Fruit fly (Drosophila melanogaster) whole organism, embryonic: ENCODE measurements around the gene CG5846.
A peak's percentile ranks its signal among the peaks of the same experiment; 100 is the strongest.

ENCODE experiments used
- Ada2b ChIP-seq: fragments of 200-800 bp; sonication (Bioruptor generic); IDR thresholded peaks from 2 replicates; pipeline ENCODE4 v1.3.6; 2022; ENCODE audit warnings: missing biosample characterization, missing genetic modification characterization
- CG1529 ChIP-seq: fragments of 200-800 bp; sonication (Bioruptor generic); optimal IDR thresholded peaks from 3 replicates; lab custom pipeline; 2018; ENCODE audit warnings: missing biosample characterization, missing genetic modification characterization
- CG15696 ChIP-seq: fragments of 200-800 bp; sonication (Bioruptor generic); optimal IDR thresholded peaks from 2 replicates; lab custom pipeline; 2019; ENCODE audit warnings: missing biosample characterization, mild to moderate bottlenecking, missing genetic modification characterization, moderate library complexity
- CG16815 ChIP-seq: fragments of 200-800 bp; sonication (Bioruptor generic); optimal IDR thresholded peaks from 3 replicates; lab custom pipeline; 2017; ENCODE audit warnings: missing biosample characterization, mild to moderate bottlenecking, missing genetic modification characterization
- CG17385 ChIP-seq: fragments of 200-800 bp; sonication (Bioruptor generic); optimal IDR thresholded peaks from 3 replicates; lab custom pipeline; 2018; ENCODE audit warnings: missing biosample characterization, mild to moderate bottlenecking, missing genetic modification characterization
- CG18619 ChIP-seq: fragments of 200-800 bp; sonication (Bioruptor generic); optimal IDR thresholded peaks from 3 replicates; lab custom pipeline; 2017; ENCODE audit warnings: missing biosample characterization, mild to moderate bottlenecking, missing genetic modification characterization
- CG2129 ChIP-seq: fragments of 200-800 bp; sonication (Bioruptor generic); IDR thresholded peaks from 2 replicates; pipeline ENCODE4 v1.3.6; 2022; ENCODE audit warnings: missing biosample characterization, missing genetic modification characterization; ENCODE audit not compliant: partially characterized antibody
- CG2712 ChIP-seq: fragments of 200-800 bp; optimal IDR thresholded peaks from 3 replicates; lab custom pipeline; 2019; ENCODE audit warnings: missing biosample characterization, mild to moderate bottlenecking, missing genetic modification characterization, moderate library complexity
- CG3065 ChIP-seq: fragments of 200-800 bp; sonication (Bioruptor generic); optimal IDR thresholded peaks from 2 replicates; lab custom pipeline; 2016; ENCODE audit warnings: missing biosample characterization, missing genetic modification characterization
- CG31388 ChIP-seq: fragments of 200-800 bp; sonication (Bioruptor generic); optimal IDR thresholded peaks from 2 replicates; lab custom pipeline; 2016; ENCODE audit warnings: missing biosample characterization, missing genetic modification characterization
- CG3163 ChIP-seq: fragments of 200-800 bp; sonication (Bioruptor generic); optimal IDR thresholded peaks from 3 replicates; lab custom pipeline; 2016; ENCODE audit warnings: missing biosample characterization, missing genetic modification characterization
- CG34224 ChIP-seq: fragments of 200-800 bp; sonication (Bioruptor generic); IDR thresholded peaks from 3 replicates; pipeline ENCODE4 v1.3.6; 2022; ENCODE audit warnings: missing biosample characterization, missing genetic modification characterization; ENCODE audit not compliant: partially characterized antibody
- CG4820 ChIP-seq: fragments of 200-800 bp; sonication (Bioruptor generic); optimal IDR thresholded peaks from 3 replicates; lab custom pipeline; 2016; ENCODE audit warnings: missing biosample characterization, missing genetic modification characterization
- CG6272 ChIP-seq: fragments of 200-800 bp; sonication (Bioruptor generic); IDR thresholded peaks from 2 replicates; pipeline ENCODE4 v1.3.6; 2022; ENCODE audit warnings: missing biosample characterization, missing genetic modification characterization
- CG7271 ChIP-seq: fragments of 200-800 bp; sonication (Bioruptor generic); optimal IDR thresholded peaks from 2 replicates; lab custom pipeline; 2018; ENCODE audit warnings: missing biosample characterization, mild to moderate bottlenecking, missing genetic modification characterization, moderate library complexity
- CG9797 ChIP-seq: fragments of 200-800 bp; sonication (Bioruptor generic); optimal IDR thresholded peaks from 3 replicates; lab custom pipeline; 2018; ENCODE audit warnings: missing biosample characterization, mild to moderate bottlenecking, missing genetic modification characterization
- CkIIα-i1 ChIP-seq: fragments of 200-800 bp; sonication (Bioruptor generic); IDR thresholded peaks from 2 replicates; pipeline ENCODE4 v1.3.6; 2022; ENCODE audit warnings: missing biosample characterization, missing genetic modification characterization
- Deaf1 ChIP-seq: fragments of 200-800 bp; optimal IDR thresholded peaks from 3 replicates; lab custom pipeline; 2019; ENCODE audit warnings: missing biosample characterization, mild to moderate bottlenecking, missing genetic modification characterization, moderate library complexity
- E2f2 ChIP-seq: fragments of 200-800 bp; sonication (Bioruptor generic); IDR thresholded peaks from 2 replicates; pipeline ENCODE4 v1.3.6; 2022; ENCODE audit warnings: missing biosample characterization, missing genetic modification characterization
- H15 ChIP-seq: fragments of 200-800 bp; sonication (Bioruptor generic); IDR thresholded peaks from 3 replicates; pipeline ENCODE4 v1.3.6; 2022; ENCODE audit warnings: missing biosample characterization, missing genetic modification characterization
- Hr39 ChIP-seq: fragments of >200 bp; optimal IDR thresholded peaks from 2 replicates; lab custom pipeline; 2017
- Kr ChIP-seq: fragments of 200-800 bp; sonication (Bioruptor generic); optimal IDR thresholded peaks from 2 replicates; lab custom pipeline; 2017; ENCODE audit warnings: missing biosample characterization, mild to moderate bottlenecking, missing genetic modification characterization
- Mrtf ChIP-seq: fragments of 200-800 bp; sonication (Bioruptor generic); IDR thresholded peaks from 3 replicates; pipeline ENCODE4 v1.3.6; 2022; ENCODE audit warnings: missing biosample characterization, missing genetic modification characterization
- Oaz ChIP-seq: fragments of 200-800 bp; sonication (Bioruptor generic); IDR thresholded peaks from 2 replicates; pipeline ENCODE4 v1.3.6; 2022; ENCODE audit warnings: missing biosample characterization, missing genetic modification characterization
- Oli ChIP-seq: fragments of 200-800 bp; sonication (Bioruptor generic); optimal IDR thresholded peaks from 2 replicates; lab custom pipeline; 2018; ENCODE audit warnings: missing biosample characterization, mild to moderate bottlenecking, missing genetic modification characterization, moderate library complexity
- Pdp1 ChIP-seq, 2 experiments: fragments of 200-800 bp; sonication (Bioruptor generic); optimal IDR thresholded peaks; 3 replicates each; lab custom pipeline; 2016; ENCODE audit warnings: missing biosample characterization in 2 of 2, missing genetic modification characterization in 2 of 2, mild to moderate bottlenecking in 1 of 2, moderate library complexity in 1 of 2
- Poxn ChIP-seq: fragments of 200-800 bp; sonication (Bioruptor generic); IDR thresholded peaks from 2 replicates; pipeline ENCODE4 v1.3.6; 2022; ENCODE audit warnings: missing biosample characterization, missing genetic modification characterization
- Ravus ChIP-seq: fragments of 200-800 bp; sonication (Bioruptor generic); IDR thresholded peaks from 2 replicates; pipeline ENCODE4 v1.3.6; 2022; ENCODE audit warnings: missing biosample characterization, missing genetic modification characterization
- Six4 ChIP-seq: fragments of 200-800 bp; sonication (Bioruptor generic); optimal IDR thresholded peaks from 2 replicates; lab custom pipeline; 2016; ENCODE audit warnings: missing biosample characterization, missing genetic modification characterization
- Spps ChIP-seq: fragments of 200-800 bp; sonication (Bioruptor generic); optimal IDR thresholded peaks from 2 replicates; lab custom pipeline; 2018; ENCODE audit warnings: missing biosample characterization, mild to moderate bottlenecking, missing genetic modification characterization
- Taf1 ChIP-seq: fragments of 200-800 bp; sonication (Bioruptor generic); IDR thresholded peaks from 2 replicates; pipeline ENCODE4 v1.3.6; 2022; ENCODE audit warnings: missing biosample characterization, missing genetic modification characterization
- Trl ChIP-seq, 3 experiments: fragments of >200 bp in 2 of 3; fragments of 200-800 bp in 1 of 3; sonication (Bioruptor generic) in 1 of 3; optimal IDR thresholded peaks; 2 replicates in 1 of 3; 3 replicates in 2 of 3; lab custom pipeline; 2016 to 2017; ENCODE audit warnings: missing biosample characterization in 1 of 3, missing genetic modification characterization in 1 of 3
- ac ChIP-seq: fragments of 200-800 bp; sonication (Bioruptor generic); optimal IDR thresholded peaks from 3 replicates; lab custom pipeline; 2017; ENCODE audit warnings: missing biosample characterization, mild to moderate bottlenecking, missing genetic modification characterization
- bbx ChIP-seq: fragments of 200-800 bp; sonication (Bioruptor generic); IDR thresholded peaks from 2 replicates; pipeline ENCODE4 v1.3.6; 2022; ENCODE audit warnings: missing biosample characterization, missing genetic modification characterization; ENCODE audit not compliant: partially characterized antibody
- cad ChIP-seq: fragments of >200 bp; optimal IDR thresholded peaks from 2 replicates; lab custom pipeline; 2017; ENCODE audit warnings: missing biosample characterization, missing genetic modification characterization
- cg ChIP-seq: fragments of 200-800 bp; sonication (Bioruptor generic); optimal IDR thresholded peaks from 3 replicates; lab custom pipeline; 2019; ENCODE audit warnings: missing biosample characterization, mild to moderate bottlenecking, missing genetic modification characterization, moderate library complexity
- crc ChIP-seq: fragments of 200-800 bp; sonication (Bioruptor generic); optimal IDR thresholded peaks from 2 replicates; lab custom pipeline; 2016; ENCODE audit warnings: missing biosample characterization, missing genetic modification characterization
- disco-r ChIP-seq: fragments of 200-800 bp; sonication (Bioruptor generic); optimal IDR thresholded peaks from 2 replicates; lab custom pipeline; 2016; ENCODE audit warnings: missing biosample characterization, missing genetic modification characterization
- eyg ChIP-seq: fragments of 200-800 bp; sonication (Bioruptor generic); optimal IDR thresholded peaks from 3 replicates; lab custom pipeline; 2016; ENCODE audit warnings: missing biosample characterization, missing genetic modification characterization
- gcm ChIP-seq: fragments of 200-800 bp; sonication (Bioruptor generic); optimal IDR thresholded peaks from 2 replicates; lab custom pipeline; 2019; ENCODE audit warnings: missing biosample characterization, mild to moderate bottlenecking, missing genetic modification characterization, moderate library complexity
- gsb-n ChIP-seq: fragments of 200-800 bp; sonication (Bioruptor generic); optimal IDR thresholded peaks from 3 replicates; lab custom pipeline; 2018; ENCODE audit warnings: missing biosample characterization, mild to moderate bottlenecking, missing genetic modification characterization
- hth ChIP-seq: fragments of >200 bp; optimal IDR thresholded peaks from 2 replicates; lab custom pipeline; 2017; ENCODE audit warnings: inconsistent platforms
- kay ChIP-seq: fragments of 200-800 bp; sonication (Bioruptor generic); optimal IDR thresholded peaks from 2 replicates; lab custom pipeline; 2016; ENCODE audit warnings: missing biosample characterization, missing genetic modification characterization
- lola ChIP-seq, 3 experiments: fragments of >200 bp in 2 of 3; fragments of 200-800 bp in 1 of 3; sonication (Bioruptor generic) in 1 of 3; optimal IDR thresholded peaks; 2 replicates each; lab custom pipeline; 2017 to 2019; ENCODE audit warnings: missing biosample characterization in 3 of 3, missing genetic modification characterization in 3 of 3, mild to moderate bottlenecking in 1 of 3, moderate library complexity in 1 of 3
- luna ChIP-seq: fragments of 200-800 bp; sonication (Bioruptor generic); optimal IDR thresholded peaks from 2 replicates; lab custom pipeline; 2016; ENCODE audit warnings: missing biosample characterization, missing genetic modification characterization
- nau ChIP-seq: fragments of 200-800 bp; sonication (Bioruptor generic); optimal IDR thresholded peaks from 3 replicates; lab custom pipeline; 2017; ENCODE audit warnings: missing biosample characterization, mild to moderate bottlenecking, missing genetic modification characterization, missing genetic modification reagents
- nerfin-2 ChIP-seq: fragments of 200-800 bp; sonication (Bioruptor generic); IDR thresholded peaks from 2 replicates; pipeline ENCODE4 v1.3.6; 2022; ENCODE audit warnings: missing biosample characterization, missing genetic modification characterization; ENCODE audit not compliant: partially characterized antibody
- otp ChIP-seq: fragments of 200-800 bp; sonication (Bioruptor generic); IDR thresholded peaks from 3 replicates; pipeline ENCODE4, ENCODE4 v1.3.6; 2022; ENCODE audit warnings: missing biosample characterization, missing genetic modification characterization
- schlank ChIP-seq: fragments of 200-800 bp; sonication (Bioruptor generic); optimal IDR thresholded peaks from 2 replicates; lab custom pipeline; 2018; ENCODE audit warnings: missing biosample characterization, mild to moderate bottlenecking, missing genetic modification characterization
- sens ChIP-seq: fragments of 200-800 bp; sonication (Bioruptor generic); peaks from one replicate; lab custom pipeline; 2016; ENCODE audit warnings: missing biosample characterization, missing genetic modification characterization
- tll ChIP-seq, 2 experiments: fragments of 200-800 bp in 1 of 2; fragments of >200 bp in 1 of 2; sonication (Bioruptor generic) in 1 of 2; optimal IDR thresholded peaks; 2 replicates each; lab custom pipeline; 2017 to 2019; ENCODE audit warnings: missing biosample characterization in 2 of 2, missing genetic modification characterization in 2 of 2, mild to moderate bottlenecking in 1 of 2, moderate library complexity in 1 of 2

The CG5846 gene

dm6 chr2L:10003593-10003992 lies 46.6 kb upstream of the CG5846 start, which contains the start of gene Ndf (continued):
- peak; percentile 75 for TF ChIP-seq CG2712 (tag; lab: Kevin White, UChicago)
- TF ChIP-seq disco-r (GFP tag; lab: Kevin White, UChicago): no peak
- TF ChIP-seq CG17385: peak; percentile 60
- peak; percentile 68 for TF ChIP-seq otp (GFP tag; lab: Robert Waterston, UW)
- TF ChIP-seq gcm (GFP tag; lab: Kevin White, UChicago): peak; percentile 59
- peak; percentile 15 for TF ChIP-seq Six4 (GFP tag; lab: Kevin White, UChicago)
- TF ChIP-seq CkIIα-i1 (GFP tag; lab: Robert Waterston, UW): no peak
- peak; percentile 4 for TF ChIP-seq CG16815 (GFP tag; lab: Kevin White, UChicago)
- peak; percentile 87 for TF ChIP-seq bbx (GFP tag; lab: Robert Waterston, UW)
- TF ChIP-seq nau (GFP tag; lab: Kevin White, UChicago): no peak
- peak; percentile 66 for TF ChIP-seq E2f2 (GFP tag; lab: Robert Waterston, UW)
- no peak for TF ChIP-seq Hr39 (lab: Kevin White, UChicago)
- TF ChIP-seq Spps (tag; lab: Kevin White, UChicago): no peak
- peak; percentile 67 to 72 for TF ChIP-seq Pdp1 (GFP tag; optimal IDR thresholded peaks at IDR 0.05; lab: Kevin White, UChicago)
- TF ChIP-seq Deaf1 (tag; lab: Kevin White, UChicago): peak; percentile 23
- TF ChIP-seq CG4820 (GFP tag; lab: Kevin White, UChicago): peak; percentile 65
- peak; percentile 41 for TF ChIP-seq CG2129 (GFP tag; lab: Robert Waterston, UW)
- no peak for TF ChIP-seq CG31388 (GFP tag; lab: Kevin White, UChicago)
- no peak for TF ChIP-seq crc (GFP tag; lab: Kevin White, UChicago)
- no peak for TF ChIP-seq luna (GFP tag; lab: Kevin White, UChicago)
- TF ChIP-seq Poxn (GFP tag; lab: Robert Waterston, UW): no peak
- peak; percentile 56 for TF ChIP-seq CG9797 (GFP tag; lab: Kevin White, UChicago)
- TF ChIP-seq Mrtf (GFP tag; lab: Robert Waterston, UW): peak; percentile 28; the same call in 1 of the 3 replicates
- TF ChIP-seq lola (GFP tag; optimal IDR thresholded peaks at IDR 0.05; lab: Kevin White, UChicago): peak in 1 of 3 experiments; percentile 46
- peak; percentile 46 for TF ChIP-seq CG18619 (GFP tag; lab: Kevin White, UChicago)
- peak; percentile 89 for TF ChIP-seq sens (GFP tag; lab: Kevin White, UChicago)
- TF ChIP-seq CG1529: no peak
- TF ChIP-seq CG34224 (GFP tag; lab: Robert Waterston, UW): peak; percentile 71
- TF ChIP-seq CG3163 (GFP tag; lab: Kevin White, UChicago): no peak
- TF ChIP-seq schlank (tag; lab: Kevin White, UChicago): peak; percentile 18
- TF ChIP-seq H15 (GFP tag; lab: Robert Waterston, UW): peak; percentile 67; the same call in 1 of the 3 replicates
- TF ChIP-seq CG7271 (tag; lab: Kevin White, UChicago): peak; percentile 8
- TF ChIP-seq Oaz: peak; percentile 54
- TF ChIP-seq CG6272 (GFP tag; lab: Robert Waterston, UW): peak; percentile 59
- TF ChIP-seq CG15696: peak; percentile 50
- TF ChIP-seq ac (GFP tag; lab: Kevin White, UChicago): no peak
- peak; percentile 13 for TF ChIP-seq CG3065 (GFP tag; lab: Kevin White, UChicago)
- TF ChIP-seq nerfin-2 (GFP tag; lab: Robert Waterston, UW): peak; percentile 30; the same call in 1 of the 2 replicates
- no peak for TF ChIP-seq Trl (optimal IDR thresholded peaks at IDR 0.05; lab: Kevin White, UChicago)
- TF ChIP-seq Trl (GFP tag; optimal IDR thresholded peaks at IDR 0.05; lab: Kevin White, UChicago): peak; percentile 47
- no peak for TF ChIP-seq Taf1 (GFP tag; lab: Robert Waterston, UW)
- TF ChIP-seq gsb-n: peak; percentile 71
- no peak for TF ChIP-seq Kr (GFP tag; lab: Kevin White, UChicago)
- TF ChIP-seq eyg (GFP tag; lab: Kevin White, UChicago): no peak
- TF ChIP-seq cad (GFP tag; lab: Kevin White, UChicago): no peak
- TF ChIP-seq Ada2b (GFP tag; lab: Robert Waterston, UW): peak; percentile 42; the same call in 1 of the 2 replicates
- no peak for TF ChIP-seq Ravus
- TF ChIP-seq tll (GFP tag; optimal IDR thresholded peaks at IDR 0.05; lab: Kevin White, UChicago): no peak
- peak; percentile 61 for TF ChIP-seq kay (GFP tag; lab: Kevin White, UChicago)
- TF ChIP-seq Oli: no peak
- TF ChIP-seq hth (lab: Kevin White, UChicago): no peak
- TF ChIP-seq cg: no peak
